Worm (Caenorhabditis elegans): ENCODE measurements around the gene T25B9.4.

The T25B9.4 gene

ce11 chrIV:10734527-10735436, 22.7 kb downstream of the T25B9.4 start, which contains the start of the genes orc-5 and cyb-1 (continued):
- TF ChIP-seq madf-3 (GFP tag; IDR thresholded peaks at IDR 0.05): no peak
- no peak for TF ChIP-seq nhr-90 (tag; optimal IDR thresholded peaks at IDR 0.05)
- TF ChIP-seq unc-130 (GFP tag; optimal IDR thresholded peaks at IDR 0.05): no peak
- no peak for TF ChIP-seq aptf-3 (GFP tag; IDR thresholded peaks at IDR 0.05)
- TF ChIP-seq efl-1 (GFP tag; optimal IDR thresholded peaks at IDR 0.05): peak; percentile 94
- TF ChIP-seq lir-1 (GFP tag; conservative IDR thresholded peaks at IDR 0.05): no peak
- TF ChIP-seq lsl-1 (GFP tag; optimal IDR thresholded peaks at IDR 0.05): peak; percentile 37
- TF ChIP-seq dox-1 (GFP tag; IDR thresholded peaks at IDR 0.05): peak; percentile 18; the same call in 1 of the 2 replicates
- TF ChIP-seq lin-35 (GFP tag; optimal IDR thresholded peaks at IDR 0.05): peak in 2 of 3 experiments; percentile 22 to 88
- no peak for TF ChIP-seq K11D2.4 (GFP tag; IDR thresholded peaks at IDR 0.05)
- TF ChIP-seq nfya-1 (tag; optimal IDR thresholded peaks at IDR 0.05; ENCODE audit: borderline replicate concordance, insufficient read depth): no peak

DNA sequence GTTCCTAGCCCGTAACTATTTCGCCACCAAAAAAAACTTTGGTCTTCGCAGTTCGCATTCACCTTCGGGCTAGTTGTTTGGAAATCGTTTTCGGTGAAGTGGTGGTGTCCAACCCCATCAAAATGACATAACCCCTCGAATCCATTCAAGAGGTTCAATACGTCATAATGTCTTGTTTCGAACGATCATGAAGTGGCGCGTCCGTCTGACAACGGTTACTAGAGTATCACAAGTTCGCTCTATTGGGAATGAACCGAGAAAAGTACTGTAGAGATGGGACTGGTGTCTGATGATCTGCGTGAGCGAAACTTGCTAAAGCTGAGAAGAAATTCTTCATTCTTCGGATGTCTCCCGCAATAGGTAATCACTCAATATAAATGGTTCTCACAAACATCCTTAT, 29.8 kb downstream of the T25B9.4 start, which contains the start of gene ZC168.2:
ZC168.2 (plus strand) TSS at position 301 of the 400 bp plus-strand sequence.
- TF ChIP-seq nhr-27 (tag; optimal IDR thresholded peaks at IDR 0.05) (no peak), rec-8 (tag; optimal IDR thresholded peaks at IDR 0.05) (no peak), snpc-1.1 (tag; optimal IDR thresholded peaks at IDR 0.05; ENCODE audit: insufficient read depth) (no peak), nhr-80 (tag; optimal IDR thresholded peaks at IDR 0.05) (no peak), nfyb-1 (GFP tag; IDR thresholded peaks at IDR 0.05) (no peak), attf-5 (GFP tag; optimal IDR thresholded peaks at IDR 0.05) (no peak), ztf-18 (tag; optimal IDR thresholded peaks at IDR 0.05) (no peak), somi-1 (GFP tag; optimal IDR thresholded peaks at IDR 0.05) (no peak), Y79H2A.3 (GFP tag; conservative IDR thresholded peaks at IDR 0.05) (no peak), Y56A3A.18 (GFP tag; IDR thresholded peaks at IDR 0.05) (no peak), hmg-20 (GFP tag; IDR thresholded peaks at IDR 0.05) (no peak), ztf-6 (GFP tag; IDR thresholded peaks at IDR 0.05) (no peak), F22D6.2 (tag; optimal IDR thresholded peaks at IDR 0.05) (no peak), lin-26 (GFP tag; IDR thresholded peaks at IDR 0.05) (no peak), atf-7 (tag; optimal IDR thresholded peaks at IDR 0.05) (no peak), madf-8 (GFP tag; conservative IDR thresholded peaks at IDR 0.05) (no peak), F57A8.1 (GFP tag; optimal IDR thresholded peaks at IDR 0.05) (no peak), hlh-12 (tag; optimal IDR thresholded peaks at IDR 0.05) (no peak), hsf-1 (GFP tag; IDR thresholded peaks at IDR 0.05) (no peak), snpc-4 (GFP tag; optimal IDR thresholded peaks at IDR 0.05) (no peak), snpc-4 (tag; optimal IDR thresholded peaks at IDR 0.05) (no peak)

ce11 chrIV:10718865-10719264, 38.7 kb downstream of the T25B9.4 start:
- no peak for TF ChIP-seq hsf-1 (GFP tag; IDR thresholded peaks at IDR 0.05)
- no peak for TF ChIP-seq zfh-2 (GFP tag; conservative IDR thresholded peaks at IDR 0.05)
- TF ChIP-seq hmg-20 (GFP tag; IDR thresholded peaks at IDR 0.05): no peak
- no peak for TF ChIP-seq snpc-3.4 (tag; optimal IDR thresholded peaks at IDR 0.05)
- no peak for TF ChIP-seq F10E7.11 (tag; optimal IDR thresholded peaks at IDR 0.05)
- no peak for TF ChIP-seq hlh-12 (tag; optimal IDR thresholded peaks at IDR 0.05)
- no peak for TF ChIP-seq bed-1 (GFP tag; IDR thresholded peaks at IDR 0.05)
